Fruit fly (Drosophila melanogaster) whole organism, wandering third instar larva: ENCODE measurements around the gene CG13311.

Source experiments
- Abd-B ChIP-seq: fragments of >200 bp; optimal IDR thresholded peaks from 2 replicates; lab custom pipeline; 2017; ENCODE audit warnings: missing biosample characterization, missing genetic modification characterization
- CG32264 ChIP-seq: fragments of 200-800 bp; sonication (Bioruptor generic); optimal IDR thresholded peaks from 2 replicates; lab custom pipeline; 2016; ENCODE audit warnings: missing biosample characterization, missing genetic modification characterization
- CG9705 ChIP-seq: fragments of 200-800 bp; sonication (Bioruptor generic); optimal IDR thresholded peaks from 2 replicates; lab custom pipeline; 2018; ENCODE audit warnings: missing biosample characterization, mild to moderate bottlenecking, missing genetic modification characterization
- CrebA ChIP-seq: fragments of 200-800 bp; sonication (Bioruptor generic); optimal IDR thresholded peaks from 2 replicates; lab custom pipeline; 2016; ENCODE audit warnings: missing biosample characterization, mild to moderate bottlenecking, missing genetic modification characterization, borderline replicate concordance
- Dfd ChIP-seq: fragments of >200 bp; optimal IDR thresholded peaks from 2 replicates; lab custom pipeline; 2017; ENCODE audit warnings: missing biosample characterization, missing genetic modification characterization
- GATAd ChIP-seq: sonication (Bioruptor generic); optimal IDR thresholded peaks from 2 replicates; lab custom pipeline; 2016; ENCODE audit warnings: missing biosample characterization, missing genetic modification characterization
- HLH106 ChIP-seq: fragments of 200-800 bp; optimal IDR thresholded peaks from 3 replicates; lab custom pipeline; 2019; ENCODE audit warnings: missing biosample characterization, mild to moderate bottlenecking, missing genetic modification characterization, moderate library complexity
- Hnf4 ChIP-seq: fragments of 200-800 bp; sonication (Bioruptor generic); optimal IDR thresholded peaks from 2 replicates; lab custom pipeline; 2016; ENCODE audit warnings: missing biosample characterization, mild to moderate bottlenecking, missing genetic modification characterization
- Hr78 ChIP-seq: fragments of >200 bp; optimal IDR thresholded peaks from 2 replicates; lab custom pipeline; 2017; ENCODE audit warnings: missing biosample characterization, missing genetic modification characterization
- Hr83 ChIP-seq: fragments of 200-300 bp; sonication (Bioruptor generic); optimal IDR thresholded peaks from 2 replicates; lab custom pipeline; 2016; ENCODE audit warnings: missing biosample characterization, mild to moderate bottlenecking, missing genetic modification characterization, moderate library complexity; ENCODE audit not compliant: poor library complexity, severe bottlenecking
- Jra ChIP-seq: sonication (Bioruptor generic); optimal IDR thresholded peaks from 2 replicates; lab custom pipeline; 2016; ENCODE audit warnings: missing biosample characterization, missing genetic modification characterization
- Mio ChIP-seq: sonication (Bioruptor generic); optimal IDR thresholded peaks from 2 replicates; lab custom pipeline; 2016; ENCODE audit warnings: missing biosample characterization, missing genetic modification characterization
- Myc ChIP-seq: fragments of >200 bp; optimal IDR thresholded peaks from 2 replicates; lab custom pipeline; 2017
- N ChIP-seq: fragments of >200 bp; optimal IDR thresholded peaks from 2 replicates; lab custom pipeline; 2018; ENCODE audit warnings: missing biosample characterization, missing external identifiers, missing genetic modification characterization
- OdsH ChIP-seq: fragments of 200-800 bp; sonication (Bioruptor generic); optimal IDR thresholded peaks from 2 replicates; lab custom pipeline; 2016; ENCODE audit warnings: missing biosample characterization, mild to moderate bottlenecking, missing genetic modification characterization
- Rel ChIP-seq, 2 experiments: fragments of 200-800 bp; sonication (Bioruptor generic) in 1 of 2; optimal IDR thresholded peaks; 2 replicates in 1 of 2; 3 replicates in 1 of 2; lab custom pipeline; 2016 to 2019; ENCODE audit warnings: mild to moderate bottlenecking in 2 of 2, missing biosample characterization in 2 of 2, missing genetic modification characterization in 2 of 2, moderate library complexity in 1 of 2
- Sp1 ChIP-seq: fragments of 200-800 bp; sonication (Bioruptor generic); optimal IDR thresholded peaks from 3 replicates; lab custom pipeline; 2019; ENCODE audit warnings: missing biosample characterization, mild to moderate bottlenecking, missing genetic modification characterization, moderate library complexity
- Vsx2 ChIP-seq: fragments of 200-300, 225-300 bp; sonication (Bioruptor generic); optimal IDR thresholded peaks from 2 replicates; lab custom pipeline; 2018; ENCODE audit warnings: missing biosample characterization, missing genetic modification characterization; ENCODE audit not compliant: partially characterized antibody
- br ChIP-seq: fragments of 200-800 bp; sonication (Bioruptor generic); optimal IDR thresholded peaks from 2 replicates; lab custom pipeline; 2016; ENCODE audit warnings: missing biosample characterization, missing genetic modification characterization
- brk ChIP-seq: fragments of 200-800 bp; sonication (Bioruptor generic); optimal IDR thresholded peaks from 2 replicates; lab custom pipeline; 2016; ENCODE audit warnings: missing biosample characterization, mild to moderate bottlenecking, missing genetic modification characterization
- dl ChIP-seq, 2 experiments: fragments of 175-275, 200-275 bp in 1 of 2; fragments of 200-275 bp in 1 of 2; sonication (Bioruptor generic); optimal IDR thresholded peaks; lab custom pipeline; 2018; ENCODE audit warnings: mild to moderate bottlenecking in 2 of 2, missing biosample characterization in 2 of 2, missing genetic modification characterization in 2 of 2, moderate library complexity in 2 of 2; ENCODE audit not compliant: partially characterized antibody in 2 of 2, insufficient read depth in 1 of 2
- dmrt93B ChIP-seq: fragments of 200-800 bp; sonication (Bioruptor generic); optimal IDR thresholded peaks from 2 replicates; lab custom pipeline; 2018; ENCODE audit warnings: missing biosample characterization, mild to moderate bottlenecking, missing genetic modification characterization
- dsf ChIP-seq: sonication (Bioruptor generic); optimal IDR thresholded peaks from 2 replicates; lab custom pipeline; 2016; ENCODE audit warnings: missing biosample characterization, missing genetic modification characterization, borderline replicate concordance
- ey ChIP-seq: fragments of 200-800 bp; sonication (Bioruptor generic); optimal IDR thresholded peaks from 2 replicates; lab custom pipeline; 2016; ENCODE audit warnings: missing biosample characterization, missing genetic modification characterization
- foxo ChIP-seq, 2 experiments: fragments of 200-800 bp; sonication (Bioruptor generic); optimal IDR thresholded peaks; 2 replicates in 1 of 2; 3 replicates in 1 of 2; lab custom pipeline; 2016 to 2017; ENCODE audit warnings: missing biosample characterization in 2 of 2, missing genetic modification characterization in 2 of 2
- fru ChIP-seq: fragments of 200-800 bp; sonication (Bioruptor generic); optimal IDR thresholded peaks from 3 replicates; lab custom pipeline; 2016; ENCODE audit warnings: missing biosample characterization, mild to moderate bottlenecking, missing genetic modification characterization
- h ChIP-seq: fragments of 200-800 bp; sonication (Bioruptor generic); optimal IDR thresholded peaks from 3 replicates; lab custom pipeline; 2016; ENCODE audit warnings: missing biosample characterization, mild to moderate bottlenecking, missing genetic modification characterization
- jim ChIP-seq: fragments of 175-275, 200-325 bp; sonication (Bioruptor generic); optimal IDR thresholded peaks from 2 replicates; lab custom pipeline; 2016; ENCODE audit warnings: missing biosample characterization, mild to moderate bottlenecking, missing genetic modification characterization
- lola ChIP-seq: fragments of >200 bp; optimal IDR thresholded peaks from 2 replicates; lab custom pipeline; 2017; ENCODE audit warnings: missing biosample characterization, missing genetic modification characterization
- pan ChIP-seq: fragments of >200 bp; optimal IDR thresholded peaks from 2 replicates; lab custom pipeline; 2017
- psq ChIP-seq: fragments of 200-800 bp; sonication (Bioruptor generic); optimal IDR thresholded peaks from 3 replicates; lab custom pipeline; 2017; ENCODE audit warnings: missing biosample characterization, mild to moderate bottlenecking, missing genetic modification characterization, moderate library complexity
- rgr ChIP-seq: fragments of 200-800 bp; sonication (Bioruptor generic); optimal IDR thresholded peaks from 3 replicates; lab custom pipeline; 2016; ENCODE audit warnings: missing biosample characterization, mild to moderate bottlenecking, missing genetic modification characterization
- sv ChIP-seq: fragments of 200-800 bp; sonication (Bioruptor generic); optimal IDR thresholded peaks from 3 replicates; lab custom pipeline; 2016; ENCODE audit warnings: missing biosample characterization, missing genetic modification characterization
- usp ChIP-seq: fragments of >200 bp; optimal IDR thresholded peaks from 2 replicates; lab custom pipeline; 2017; ENCODE audit warnings: missing biosample characterization, missing genetic modification characterization
- woc ChIP-seq: sonication (Bioruptor generic); optimal IDR thresholded peaks from 2 replicates; lab custom pipeline; 2016; ENCODE audit warnings: missing biosample characterization, mild to moderate bottlenecking, missing genetic modification characterization

Gene CG13311

dm6 chr3L:8800432-8800831 lies 1.5 kb downstream of the CG13311 start, which contains the start of gene CG13310:
CG13310 (minus strand) TSS chr3L:8800532.
- TF ChIP-seq Jra (GFP tag; lab: Kevin White, UChicago) (no peak), rgr (no peak), psq (GFP tag; lab: Kevin White, UChicago) (no peak), brk (GFP tag; lab: Kevin White, UChicago) (no peak), dmrt93B (GFP tag; lab: Kevin White, UChicago) (no peak), Dfd (GFP tag; lab: Kevin White, UChicago) (no peak), ey (GFP tag; lab: Kevin White, UChicago) (no peak), CG32264 (GFP tag; lab: Kevin White, UChicago) (no peak), Mio (GFP tag; lab: Kevin White, UChicago) (no peak), sv (GFP tag; lab: Kevin White, UChicago) (no peak)

- TF ChIP-seq Myc (lab: Kevin White, UChicago) (peak; percentile 92), dl (GFP tag; optimal IDR thresholded peaks at IDR 0.05; lab: Kevin White, UChicago; ENCODE audit: insufficient read depth in 1 of 2, partially characterized antibody in 2 of 2) (no peak), GATAd (no peak)
These were observed 3.4 kb downstream of the CG13311 start for dm6 chr3L:8798539-8798938.

DNA sequence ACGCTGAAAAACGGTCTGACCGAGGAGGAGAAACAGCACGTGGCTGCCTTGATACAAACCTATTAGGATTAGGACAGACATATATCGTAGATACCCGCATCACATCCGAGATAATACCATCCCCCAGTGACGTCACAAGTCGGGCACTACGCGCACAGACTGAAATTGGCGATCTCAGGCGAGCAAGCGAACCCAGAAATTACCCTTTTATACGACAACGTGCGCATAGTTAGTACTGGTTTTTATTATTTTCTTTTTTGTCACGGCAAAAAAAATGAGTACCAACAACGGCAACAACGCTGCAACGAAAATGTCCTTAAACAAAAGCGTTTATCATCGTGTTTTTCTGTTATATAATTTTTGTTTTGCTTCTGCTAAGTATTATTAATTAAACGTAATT lies 3.8 kb downstream of the CG13311 start:
- TF ChIP-seq HLH106 = no peak
- no peak for TF ChIP-seq usp (GFP tag; lab: Kevin White, UChicago)
- TF ChIP-seq dsf = no peak
- TF ChIP-seq woc = no peak
- no peak for TF ChIP-seq Dfd (GFP tag; lab: Kevin White, UChicago)
- TF ChIP-seq lola (GFP tag; lab: Kevin White, UChicago) = no peak
- TF ChIP-seq dmrt93B (GFP tag; lab: Kevin White, UChicago) = no peak
- TF ChIP-seq Hnf4 = no peak
- TF ChIP-seq br (GFP tag; lab: Kevin White, UChicago) = no peak
- TF ChIP-seq psq (GFP tag; lab: Kevin White, UChicago) = no peak
- TF ChIP-seq CrebA (GFP tag; lab: Kevin White, UChicago) = no peak
- no peak for TF ChIP-seq brk (GFP tag; lab: Kevin White, UChicago)
- TF ChIP-seq Sp1 (GFP tag; lab: Kevin White, UChicago) = no peak
- no peak for TF ChIP-seq Rel (GFP tag; optimal IDR thresholded peaks at IDR 0.05; lab: Kevin White, UChicago)
- no peak for TF ChIP-seq Rel (tag; optimal IDR thresholded peaks at IDR 0.05; lab: Kevin White, UChicago)
- TF ChIP-seq Myc (lab: Kevin White, UChicago) = no peak

- TF ChIP-seq ey (GFP tag; lab: Kevin White, UChicago) (no peak), Vsx2 (GFP tag; lab: Kevin White, UChicago) (no peak), Abd-B (GFP tag; lab: Kevin White, UChicago) (no peak), lola (GFP tag; lab: Kevin White, UChicago) (no peak), Sp1 (GFP tag; lab: Kevin White, UChicago) (no peak), pan (lab: Kevin White, UChicago) (no peak), foxo (GFP tag; optimal IDR thresholded peaks at IDR 0.05; lab: Kevin White, UChicago) (no peak), rgr (no peak), psq (GFP tag; lab: Kevin White, UChicago) (no peak), dl (GFP tag; optimal IDR thresholded peaks at IDR 0.05; lab: Kevin White, UChicago; ENCODE audit: insufficient read depth in 1 of 2, partially characterized antibody in 2 of 2) (no peak), HLH106 (no peak), Hnf4 (no peak), Hr78 (GFP tag; lab: Kevin White, UChicago) (no peak), Rel (GFP tag; optimal IDR thresholded peaks at IDR 0.05; lab: Kevin White, UChicago) (no peak), Rel (tag; optimal IDR thresholded peaks at IDR 0.05; lab: Kevin White, UChicago) (no peak), CrebA (GFP tag; lab: Kevin White, UChicago) (no peak), fru (GFP tag; lab: Kevin White, UChicago) (no peak), jim (GFP tag; lab: Kevin White, UChicago) (no peak), h (no peak)
These were observed 13.5 kb downstream of the CG13311 start, which contains the start of gene Acbp5 for dm6 chr3L:8788445-8788844. Acbp5 (minus strand) TSS chr3L:8788545.

DNA sequence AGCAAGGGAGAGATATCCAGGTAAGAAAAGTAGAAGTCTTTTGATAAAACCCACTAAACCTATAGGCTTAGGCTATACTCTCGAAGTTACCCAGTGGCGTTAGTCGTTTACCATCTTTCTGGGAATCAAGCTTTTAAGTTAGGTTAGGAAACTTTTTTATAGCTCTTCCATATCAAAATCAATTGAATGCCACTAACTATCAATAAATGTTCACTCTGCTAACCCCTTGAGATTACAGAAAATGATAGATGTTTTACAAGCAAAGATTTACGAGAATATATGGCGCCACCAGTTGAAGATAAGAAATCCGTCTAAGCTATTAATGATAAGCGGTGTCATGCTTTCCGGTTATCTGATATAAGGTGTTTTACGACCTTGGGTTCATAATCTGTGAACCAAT lies 14.3 kb downstream of the CG13311 start:
- TF ChIP-seq Mio (GFP tag; lab: Kevin White, UChicago) (no peak), N (GFP tag; lab: Kevin White, UChicago) (no peak), dl (GFP tag; optimal IDR thresholded peaks at IDR 0.05; lab: Kevin White, UChicago; ENCODE audit: insufficient read depth in 1 of 2, partially characterized antibody in 2 of 2) (no peak), CG9705 (GFP tag; lab: Kevin White, UChicago) (no peak), OdsH (GFP tag; lab: Kevin White, UChicago) (no peak), fru (GFP tag; lab: Kevin White, UChicago) (no peak), ey (GFP tag; lab: Kevin White, UChicago) (no peak), Hr83 (no peak), pan (lab: Kevin White, UChicago) (no peak), Sp1 (GFP tag; lab: Kevin White, UChicago) (no peak), Jra (GFP tag; lab: Kevin White, UChicago) (no peak), Abd-B (GFP tag; lab: Kevin White, UChicago) (no peak)
